Worm (Caenorhabditis elegans): ENCODE data around the gene EEED8.18.
A peak's percentile ranks its signal among the peaks of the same experiment; 100 is the strongest.

EEED8.18 gene

DNA sequence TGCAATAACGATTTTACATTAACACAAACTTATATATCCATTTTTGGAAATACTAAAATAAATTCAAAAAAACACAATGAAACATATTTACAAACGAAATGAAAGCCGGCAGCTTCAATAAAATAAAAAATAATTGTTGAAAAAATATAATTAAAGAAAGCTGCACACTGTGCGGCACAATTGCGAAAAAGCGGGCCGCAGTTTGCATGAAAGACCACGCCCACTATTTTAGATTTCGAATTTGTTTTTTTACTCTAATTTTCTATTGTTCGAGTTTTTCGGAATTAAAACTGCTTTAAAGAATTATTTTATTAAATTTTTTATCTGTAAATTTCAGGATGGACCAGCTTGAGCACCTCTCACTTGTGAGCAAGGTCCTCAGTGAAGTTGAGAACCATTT, 13.2 kb downstream of the EEED8.18 start, which contains the start of gene mog-5 (continued):
- no peak for TF ChIP-seq C04F5.9 (tag; optimal IDR thresholded peaks at IDR 0.05)
- TF ChIP-seq ceh-82 (tag; optimal IDR thresholded peaks at IDR 0.05), result peak in 2 of 3 experiments; percentile 10 to 23
- TF ChIP-seq nhr-90 (tag; optimal IDR thresholded peaks at IDR 0.05; ENCODE audit: poor library complexity), result peak; percentile 32
- no peak for TF ChIP-seq fos-1 (tag; optimal IDR thresholded peaks at IDR 0.05)
- no peak for TF ChIP-seq C34B4.2 (tag; optimal IDR thresholded peaks at IDR 0.05)
- TF ChIP-seq nhr-47 (tag; optimal IDR thresholded peaks at IDR 0.05), result peak; percentile 4
- peak; percentile 8 to 41 (median 20) for TF ChIP-seq dpl-1 (GFP tag; optimal IDR thresholded peaks at IDR 0.05)
- no peak for TF ChIP-seq sox-4 (tag; optimal IDR thresholded peaks at IDR 0.05)
- no peak for TF ChIP-seq nhr-84 (tag; optimal IDR thresholded peaks at IDR 0.05)
- no peak for TF ChIP-seq zip-4 (GFP tag; optimal IDR thresholded peaks at IDR 0.05)
- TF ChIP-seq tbx-2 (tag; optimal IDR thresholded peaks at IDR 0.05), result peak; percentile 28
- no peak for TF ChIP-seq egl-27 (tag; optimal IDR thresholded peaks at IDR 0.05)
- TF ChIP-seq lin-35 (GFP tag; optimal IDR thresholded peaks at IDR 0.05), result peak in 1 of 2 experiments; percentile 33
- TF ChIP-seq ztf-11 (tag; optimal IDR thresholded peaks at IDR 0.05), result no peak
- peak; percentile 32 for TF ChIP-seq snu-23 (GFP tag; optimal IDR thresholded peaks at IDR 0.05)
- no peak for TF ChIP-seq unc-62 (GFP tag; optimal IDR thresholded peaks at IDR 0.05)
- TF ChIP-seq lin-13 (GFP tag; optimal IDR thresholded peaks at IDR 0.05), result no peak
- TF ChIP-seq blmp-1 (tag; optimal IDR thresholded peaks at IDR 0.05), result peak; percentile 24
- no peak for TF ChIP-seq mab-9 (GFP tag; IDR thresholded peaks at IDR 0.05)
- TF ChIP-seq nhr-71 (tag; optimal IDR thresholded peaks at IDR 0.05), result peak; percentile 35
- no peak for TF ChIP-seq efl-3 (GFP tag; optimal IDR thresholded peaks at IDR 0.05)
- peak; percentile 30 for TF ChIP-seq xbp-1 (tag; optimal IDR thresholded peaks at IDR 0.05)
- peak; percentile 35 for TF ChIP-seq C16A3.4 (tag; optimal IDR thresholded peaks at IDR 0.05)
- TF ChIP-seq irx-1 (tag; optimal IDR thresholded peaks at IDR 0.05), result no peak

ce11 chrII:5398779-5399178, 13.6 kb downstream of the EEED8.18 start, which contains the start of gene fbxl-3:
Gene fbxl-3 (minus strand): TSS chrII:5398902.
- peak in 1 of 6 experiments; percentile 39 for TF ChIP-seq elt-3 (tag; optimal IDR thresholded peaks at IDR 0.05)
- TF ChIP-seq sptf-1 (tag; optimal IDR thresholded peaks at IDR 0.05), result no peak
- TF ChIP-seq efl-1 (optimal IDR thresholded peaks at IDR 0.05), result no peak
- TF ChIP-seq efl-1 (GFP tag; optimal IDR thresholded peaks at IDR 0.05 in 1 of 2), result peak in 1 of 2 experiments; percentile 87
- no peak for TF ChIP-seq ama-1 (optimal IDR thresholded peaks at IDR 0.05)

- TF ChIP-seq ztf-4 (tag; optimal IDR thresholded peaks at IDR 0.05) (no peak), nhr-19 (GFP tag; conservative IDR thresholded peaks at IDR 0.05) (no peak), egl-27 (tag; optimal IDR thresholded peaks at IDR 0.05) (no peak), nhr-84 (tag; optimal IDR thresholded peaks at IDR 0.05) (no peak), mep-1 (tag; optimal IDR thresholded peaks at IDR 0.05) (no peak), lin-14 (GFP tag; optimal IDR thresholded peaks at IDR 0.05) (no peak), hlh-17 (GFP tag; optimal IDR thresholded peaks at IDR 0.05; ENCODE audit: borderline replicate concordance) (no peak), zip-4 (GFP tag; optimal IDR thresholded peaks at IDR 0.05) (no peak), snpc-4 (tag; optimal IDR thresholded peaks at IDR 0.05) (no peak), unc-62 (GFP tag; optimal IDR thresholded peaks at IDR 0.05) (no peak), hpl-2 (GFP tag; optimal IDR thresholded peaks at IDR 0.05) (no peak), efl-1 (optimal IDR thresholded peaks at IDR 0.05) (no peak), efl-1 (GFP tag; optimal IDR thresholded peaks at IDR 0.05 in 1 of 2) (no peak), sox-4 (tag; optimal IDR thresholded peaks at IDR 0.05) (no peak)
Observed at ce11 chrII:5395594-5395993, 16.8 kb downstream of the EEED8.18 start, which contains the start of gene pink-1. Gene pink-1 (minus strand): TSS chrII:5395694.

ce11 chrII:5393090-5393489, 19.3 kb downstream of the EEED8.18 start, which contains the start of gene brap-2:
Gene brap-2 (minus strand): TSS chrII:5393190.
- TF ChIP-seq C34B4.2 (tag; optimal IDR thresholded peaks at IDR 0.05), result no peak
- TF ChIP-seq unc-98 (GFP tag; IDR thresholded peaks at IDR 0.05), result no peak
- TF ChIP-seq dsc-1 (tag; optimal IDR thresholded peaks at IDR 0.05), result no peak
- no peak for TF ChIP-seq swsn-7 (tag; optimal IDR thresholded peaks at IDR 0.05)
- TF ChIP-seq aly-2 (tag; optimal IDR thresholded peaks at IDR 0.05), result no peak
- no peak for TF ChIP-seq tbx-2 (tag; optimal IDR thresholded peaks at IDR 0.05)
- no peak for TF ChIP-seq snu-23 (GFP tag; optimal IDR thresholded peaks at IDR 0.05)
- TF ChIP-seq lir-3 (tag; optimal IDR thresholded peaks at IDR 0.05; ENCODE audit: poor library complexity), result no peak
- TF ChIP-seq blmp-1 (tag; optimal IDR thresholded peaks at IDR 0.05), result no peak
- TF ChIP-seq ztf-11 (tag; optimal IDR thresholded peaks at IDR 0.05), result no peak
- TF ChIP-seq unc-30 (tag; optimal IDR thresholded peaks at IDR 0.05), result no peak

All from whole organism, L1 larva.